Worm (Caenorhabditis elegans): ENCODE data around the gene C44B12.6.

The C44B12.6 gene

DNA sequence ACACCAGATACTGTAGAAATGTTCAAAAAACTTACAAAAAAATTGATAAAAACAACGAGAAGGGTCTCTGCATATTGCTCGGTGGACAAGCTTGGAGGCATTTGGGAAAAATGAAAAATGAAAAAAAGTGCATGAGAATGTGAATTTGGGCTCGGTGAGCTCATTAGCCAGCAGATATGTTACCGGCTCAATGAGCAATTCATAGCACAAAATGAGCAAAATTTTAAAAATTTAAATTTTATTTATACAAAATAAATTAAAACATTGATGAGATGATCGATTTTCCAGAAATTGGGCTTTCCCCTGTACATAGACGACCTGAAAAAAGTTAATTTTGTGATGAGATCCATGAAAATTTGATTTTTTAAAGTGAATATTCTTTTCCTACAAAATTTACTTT lies 22.9 kb downstream of the C44B12.6 start, which contains the start of gene srx-14:
TSS of gene srx-14 (minus strand) at position 101 of the 400 bp plus-strand sequence.
- TF ChIP-seq nhr-28 (tag; optimal IDR thresholded peaks at IDR 0.05): no peak
- TF ChIP-seq arid-1 (GFP tag; conservative IDR thresholded peaks at IDR 0.05): no peak
- no peak for TF ChIP-seq zag-1 (tag; optimal IDR thresholded peaks at IDR 0.05)

DNA sequence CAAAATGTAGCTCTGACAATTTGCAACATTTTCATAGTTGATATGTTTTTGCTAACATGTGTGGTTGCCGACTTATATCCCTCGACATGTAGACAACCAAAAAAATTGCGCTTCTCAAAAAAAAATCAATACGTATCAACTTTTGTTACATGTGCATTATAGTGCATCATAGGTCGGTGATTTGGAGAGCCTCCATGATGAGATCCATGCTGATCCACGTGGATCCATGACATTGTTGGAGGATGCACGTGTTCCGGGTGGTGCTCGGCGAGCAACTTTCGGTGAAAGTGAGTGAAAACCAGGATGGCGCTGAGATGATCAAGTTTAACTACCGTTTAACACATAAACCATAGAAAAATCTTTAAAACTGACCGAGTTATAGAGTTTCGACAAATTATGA lies 25.6 kb downstream of the C44B12.6 start:
- TF ChIP-seq ZK546.5 (tag; optimal IDR thresholded peaks at IDR 0.05) (no peak), zfp-2 (tag; optimal IDR thresholded peaks at IDR 0.05) (no peak), mep-1 (tag; optimal IDR thresholded peaks at IDR 0.05) (no peak), ces-1 (GFP tag; optimal IDR thresholded peaks at IDR 0.05) (no peak), daf-16 (GFP tag; optimal IDR thresholded peaks at IDR 0.05) (peak in 1 of 2 experiments; percentile 82), daf-16 (tag; optimal IDR thresholded peaks at IDR 0.05) (no peak), lin-1 (GFP tag; IDR thresholded peaks at IDR 0.05) (no peak), snpc-4 (tag; optimal IDR thresholded peaks at IDR 0.05) (no peak), Y48G9A.11 (GFP tag; IDR thresholded peaks at IDR 0.05) (no peak), lir-3 (tag; optimal IDR thresholded peaks at IDR 0.05) (no peak), hmg-1.1 (GFP tag; IDR thresholded peaks at IDR 0.05) (peak; percentile 9; the same call in 1 of the 2 replicates)

DNA sequence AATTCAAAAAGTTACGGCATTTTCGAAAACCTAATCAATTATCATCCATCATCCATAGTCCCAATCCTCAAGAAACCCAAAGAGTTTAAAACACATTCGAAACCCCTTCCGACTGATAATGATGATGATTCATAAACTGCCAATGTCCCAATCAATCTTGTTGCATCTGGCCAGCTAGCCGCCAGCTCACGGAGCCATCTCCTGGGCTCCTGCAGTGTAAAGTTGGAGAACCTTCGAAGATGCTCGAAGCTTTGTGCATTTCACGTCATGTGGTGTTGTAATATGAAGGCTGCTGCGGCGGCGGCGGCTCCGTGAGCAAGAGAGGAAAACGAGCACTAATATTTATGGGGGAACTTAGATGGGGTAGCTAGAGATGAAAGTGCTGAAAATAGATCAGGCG lies 28.5 kb downstream of the C44B12.6 start:
- TF ChIP-seq ces-1 (GFP tag; optimal IDR thresholded peaks at IDR 0.05) (no peak), nhr-11 (tag; optimal IDR thresholded peaks at IDR 0.05) (peak; percentile 54), aha-1 (tag) (peak; percentile 38), hlh-11 (tag; optimal IDR thresholded peaks at IDR 0.05) (peak; percentile 19)

DNA sequence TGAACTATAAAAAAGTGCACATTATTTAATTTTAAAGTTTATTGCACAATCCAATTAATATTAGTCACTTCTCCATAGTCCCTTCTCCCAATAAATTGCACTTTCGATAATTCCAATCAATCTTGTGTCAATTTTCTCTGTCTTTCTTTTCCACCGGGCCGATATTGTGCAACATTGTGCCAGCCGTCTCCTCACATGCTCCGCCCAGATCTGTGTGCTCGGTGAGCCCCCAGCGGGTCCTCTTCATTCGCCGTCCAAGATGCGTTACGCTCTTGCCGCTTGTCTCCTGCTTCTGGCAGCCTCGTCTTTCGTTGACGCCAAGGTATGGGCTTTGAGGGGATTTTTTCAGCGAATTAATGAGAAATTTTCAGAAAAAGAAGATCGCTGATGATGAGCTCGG lies 29.4 kb downstream of the C44B12.6 start, which contains the start of gene ost-1:
TSS of gene ost-1 (plus strand) at position 207 of the 400 bp plus-strand sequence.
- TF ChIP-seq ama-1 (optimal IDR thresholded peaks at IDR 0.05): peak; percentile 41
- no peak for TF ChIP-seq mep-1 (tag; optimal IDR thresholded peaks at IDR 0.05)
- peak; percentile 56; the same call in 1 of the 2 replicates for TF ChIP-seq set-16 (GFP tag; IDR thresholded peaks at IDR 0.05)
- TF ChIP-seq hlh-11 (tag; optimal IDR thresholded peaks at IDR 0.05): peak; percentile 2

DNA sequence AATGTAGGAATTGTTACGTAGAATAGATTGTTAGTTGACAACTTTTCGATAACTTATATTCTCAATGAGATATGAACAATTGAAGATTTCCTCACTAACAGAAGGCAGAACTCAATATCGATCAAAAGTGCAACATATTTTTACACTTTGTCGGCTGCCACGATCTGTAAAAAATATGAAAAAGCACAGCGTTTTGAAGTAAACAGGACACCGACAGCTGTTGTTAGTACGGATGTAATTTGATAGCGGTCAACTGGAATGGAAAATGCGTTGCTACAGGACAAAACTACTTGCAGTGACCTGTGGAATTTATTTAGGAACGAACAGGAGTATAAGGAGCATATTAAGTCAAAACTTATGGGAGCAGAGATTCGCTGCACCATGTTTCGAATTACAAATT lies 30.6 kb downstream of the C44B12.6 start:
- TF ChIP-seq mxl-3 (GFP tag; optimal IDR thresholded peaks at IDR 0.05): no peak
- no peak for TF ChIP-seq nhr-25 (tag; optimal IDR thresholded peaks at IDR 0.05; ENCODE audit: borderline replicate concordance, insufficient read depth)

DNA sequence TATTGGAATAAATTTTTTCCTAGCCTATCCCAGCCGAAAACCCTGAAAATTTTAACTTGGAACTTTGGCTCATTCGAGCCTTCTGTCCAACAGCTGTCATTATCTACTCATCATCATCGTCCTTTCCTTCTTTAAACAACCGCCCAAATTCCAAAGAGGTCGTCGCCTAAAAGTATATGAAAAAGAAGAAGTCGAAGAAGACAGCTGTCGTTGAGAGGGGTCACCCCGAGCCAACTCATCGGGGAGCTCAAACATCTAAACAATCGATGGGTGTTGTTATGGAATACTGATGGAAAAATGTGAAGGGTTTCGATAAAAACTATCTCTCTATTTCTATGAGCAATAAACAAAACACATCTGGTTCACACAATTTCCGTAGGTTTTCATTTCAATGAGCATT lies 31.5 kb downstream of the C44B12.6 start:
- TF ChIP-seq spr-3 (GFP tag; optimal IDR thresholded peaks at IDR 0.05) (no peak), daf-19 (GFP tag; conservative IDR thresholded peaks at IDR 0.05) (no peak), daf-16 (GFP tag; optimal IDR thresholded peaks at IDR 0.05) (peak in 1 of 2 experiments; percentile 56), daf-16 (tag; optimal IDR thresholded peaks at IDR 0.05) (no peak)

DNA sequence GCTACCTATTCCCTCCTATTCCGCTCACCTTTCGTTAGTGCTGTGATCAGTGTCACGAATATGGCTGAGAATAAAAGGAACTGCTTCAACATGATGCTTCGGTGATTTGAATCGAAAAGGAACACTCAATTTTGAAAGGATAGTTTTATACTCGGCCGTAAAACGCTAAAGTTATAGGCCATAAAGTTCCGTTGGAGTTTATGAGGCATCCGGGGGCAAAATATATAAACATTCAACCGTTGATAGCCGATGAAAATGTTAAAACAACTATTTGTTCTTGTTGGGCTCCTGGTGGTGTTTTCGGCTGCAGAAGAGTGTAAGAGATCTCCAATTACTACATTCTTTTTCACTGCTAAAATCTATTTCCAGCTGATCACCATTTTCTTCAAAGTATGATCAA lies 32.0 kb downstream of the C44B12.6 start, which contains the start of the genes C44B12.9 and C44B12.3:
TSS of gene C44B12.9 (minus strand) at position 101 of the 400 bp plus-strand sequence.
TSS of gene C44B12.3 (plus strand) at position 249 of the 400 bp plus-strand sequence.
- TF ChIP-seq nhr-42 (GFP tag; IDR thresholded peaks at IDR 0.05) (no peak), nhr-77 (tag; optimal IDR thresholded peaks at IDR 0.05) (no peak), skn-1 (tag; optimal IDR thresholded peaks at IDR 0.05) (no peak)

DNA sequence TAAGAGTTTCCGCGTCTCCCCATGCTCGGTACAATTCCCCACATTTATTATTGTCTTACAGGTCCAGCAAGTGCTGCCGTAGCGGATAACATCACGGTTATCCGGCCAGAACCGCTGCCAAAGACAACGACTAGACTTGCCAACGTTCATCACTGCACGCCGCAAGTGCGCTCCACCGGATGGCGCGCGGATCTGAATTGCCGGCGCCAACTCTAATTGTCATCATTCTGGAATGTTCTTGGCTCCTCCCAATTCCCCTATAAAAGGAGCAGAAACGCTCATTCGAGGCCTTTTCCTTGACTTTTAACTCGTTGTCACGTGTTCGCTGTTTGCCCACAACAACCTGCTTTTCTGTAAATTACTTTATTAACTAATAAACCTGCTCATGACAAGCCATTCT lies 32.6 kb downstream of the C44B12.6 start:
- peak; percentile 55 for TF ChIP-seq lin-38 (GFP tag; IDR thresholded peaks at IDR 0.05)
- peak; percentile 22; the same call in 1 of the 2 replicates for TF ChIP-seq set-16 (GFP tag; IDR thresholded peaks at IDR 0.05)
